Worm (Caenorhabditis elegans) whole organism, late embryonic: Measurements from ENCODE around the gene tftc-3.

Source experiments
- C38D4.7 ChIP-seq: fragments of 200-800 bp; sonication (Bioruptor generic); optimal IDR thresholded peaks from 2 replicates; lab custom pipeline; 2018; ENCODE audit warnings: mild to moderate bottlenecking, missing genetic modification characterization, moderate library complexity, missing compliant biosample characterization
- tbx-2 ChIP-seq: sonication (generic microtip); optimal IDR thresholded peaks from 2 replicates; lab custom pipeline; 2016; ENCODE audit warnings: missing genetic modification characterization, missing compliant biosample characterization

DNA sequence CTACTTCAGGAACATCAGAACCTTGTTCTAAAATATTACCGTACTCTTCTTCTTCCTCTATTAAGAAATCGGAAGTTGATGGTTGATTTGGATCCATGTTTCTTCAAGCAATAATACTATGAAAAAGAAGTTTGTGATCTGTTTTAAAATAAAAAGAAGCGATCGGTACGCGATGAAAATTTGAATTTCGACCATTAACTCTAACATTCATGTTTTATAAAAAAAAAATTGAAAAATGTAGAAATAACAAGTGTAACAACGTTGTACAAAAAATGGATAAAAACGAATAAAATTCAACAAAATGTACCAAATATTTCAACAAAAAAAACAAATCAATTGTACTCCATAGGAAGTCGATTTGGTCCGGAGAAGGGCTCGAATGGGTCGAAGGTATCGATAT lies at the start of gene tftc-3:
- TF ChIP-seq C38D4.7 (GFP tag; lab: Kevin White, UChicago) (no peak), tbx-2 (tag; lab: Kevin White, UChicago) (no peak)
